Worm (Caenorhabditis elegans): ENCODE results near the gene Y57G11C.46.

The Y57G11C.46 gene

ce11 chrIV:14824878-14825352 lies 8.7 kb upstream of the Y57G11C.46 start, which contains the start of gene sec-61.A (continued):
- TF ChIP-seq mep-1 (tag; optimal IDR thresholded peaks at IDR 0.05), result peak; percentile 77
- TF ChIP-seq ceh-28 (tag; optimal IDR thresholded peaks at IDR 0.05), result no peak
- TF ChIP-seq unc-39 (tag; optimal IDR thresholded peaks at IDR 0.05), result no peak
- TF ChIP-seq tag-97 (GFP tag; IDR thresholded peaks at IDR 0.05), result no peak
- TF ChIP-seq Y5F2A.4 (GFP tag; optimal IDR thresholded peaks at IDR 0.05), result no peak
- no peak for TF ChIP-seq nhr-76 (tag; optimal IDR thresholded peaks at IDR 0.05)
- no peak for TF ChIP-seq php-3 (GFP tag; IDR thresholded peaks at IDR 0.05)
- no peak for TF ChIP-seq nhr-41 (GFP tag; IDR thresholded peaks at IDR 0.05)
- TF ChIP-seq vab-7 (GFP tag; IDR thresholded peaks at IDR 0.05), result no peak
- TF ChIP-seq F10B5.3 (tag; optimal IDR thresholded peaks at IDR 0.05), result no peak
- peak; percentile 87 for TF ChIP-seq T20F7.1 (GFP tag; optimal IDR thresholded peaks at IDR 0.05)
- peak; percentile 75 for TF ChIP-seq hmg-1.1 (GFP tag; IDR thresholded peaks at IDR 0.05)
- TF ChIP-seq zag-1 (tag; optimal IDR thresholded peaks at IDR 0.05), result no peak
- TF ChIP-seq nhr-11 (tag; optimal IDR thresholded peaks at IDR 0.05), result no peak
- no peak for TF ChIP-seq gei-8 (GFP tag; optimal IDR thresholded peaks at IDR 0.05)
- TF ChIP-seq hlh-11 (tag; optimal IDR thresholded peaks at IDR 0.05), result peak; percentile 86
- no peak for TF ChIP-seq ceh-62 (tag; optimal IDR thresholded peaks at IDR 0.05)
- TF ChIP-seq nhr-102 (tag; optimal IDR thresholded peaks at IDR 0.05), result peak; percentile 66
- peak; percentile 26; the same call in 1 of the 2 replicates for TF ChIP-seq ctbp-1 (GFP tag; IDR thresholded peaks at IDR 0.05)
- peak; percentile 79; the same call in 1 of the 2 replicates for TF ChIP-seq zfp-3 (GFP tag; conservative IDR thresholded peaks at IDR 0.05)
- no peak for TF ChIP-seq F44E2.7 (GFP tag; IDR thresholded peaks at IDR 0.05)
- peak; percentile 30 for TF ChIP-seq zfp-2 (tag; optimal IDR thresholded peaks at IDR 0.05)
- TF ChIP-seq ceh-82 (tag; optimal IDR thresholded peaks at IDR 0.05), result no peak
- TF ChIP-seq ztf-7 (tag; optimal IDR thresholded peaks at IDR 0.05), result peak; percentile 26
- no peak for TF ChIP-seq lin-15B (tag; optimal IDR thresholded peaks at IDR 0.05)
- TF ChIP-seq egl-27 (tag; optimal IDR thresholded peaks at IDR 0.05), result no peak
- TF ChIP-seq sdz-12 (GFP tag; optimal IDR thresholded peaks at IDR 0.05), result no peak
- no peak for TF ChIP-seq attf-4 (tag; optimal IDR thresholded peaks at IDR 0.05)
- no peak for TF ChIP-seq T26A8.4 (GFP tag; IDR thresholded peaks at IDR 0.05)
- peak; percentile 54 for TF ChIP-seq pqm-1 (tag; optimal IDR thresholded peaks at IDR 0.05)
- TF ChIP-seq spr-1 (tag; optimal IDR thresholded peaks at IDR 0.05), result peak; percentile 49
- TF ChIP-seq ces-1 (GFP tag; optimal IDR thresholded peaks at IDR 0.05), result no peak
- peak; percentile 54 for TF ChIP-seq jun-1 (tag; optimal IDR thresholded peaks at IDR 0.05)
- TF ChIP-seq Y105C5A.15 (GFP tag; IDR thresholded peaks at IDR 0.05), result no peak
- peak; percentile 36 to 75 for TF ChIP-seq hif-1 (tag; optimal IDR thresholded peaks at IDR 0.05)
- TF ChIP-seq dmd-9 (GFP tag; IDR thresholded peaks at IDR 0.05), result no peak
- TF ChIP-seq nhr-237 (tag; optimal IDR thresholded peaks at IDR 0.05), result no peak
- TF ChIP-seq D1046.2 (GFP tag; IDR thresholded peaks at IDR 0.05), result peak; percentile 99
- TF ChIP-seq dmd-8 (GFP tag; IDR thresholded peaks at IDR 0.05), result no peak
- TF ChIP-seq daf-19 (GFP tag; conservative IDR thresholded peaks at IDR 0.05), result no peak
- TF ChIP-seq ceh-32 (tag; optimal IDR thresholded peaks at IDR 0.05; ENCODE audit: poor library complexity), result no peak
- no peak for TF ChIP-seq fos-1 (tag; optimal IDR thresholded peaks at IDR 0.05)
- TF ChIP-seq rbr-2 (tag; optimal IDR thresholded peaks at IDR 0.05), result peak; percentile 78
- no peak for TF ChIP-seq ceh-20 (GFP tag; IDR thresholded peaks at IDR 0.05)
- TF ChIP-seq arid-1 (GFP tag; conservative IDR thresholded peaks at IDR 0.05), result peak; percentile 48; the same call in 1 of the 2 replicates
- TF ChIP-seq dmd-6 (GFP tag; IDR thresholded peaks at IDR 0.05), result peak; percentile 80
- TF ChIP-seq madf-9 (GFP tag; conservative IDR thresholded peaks at IDR 0.05), result no peak
- no peak for TF ChIP-seq madf-5 (GFP tag; IDR thresholded peaks at IDR 0.05)
- peak; percentile 41 for TF ChIP-seq F37D6.2 (tag; optimal IDR thresholded peaks at IDR 0.05)
- TF ChIP-seq nhr-48 (tag; optimal IDR thresholded peaks at IDR 0.05), result peak; percentile 18
- no peak for TF ChIP-seq zip-2 (tag; optimal IDR thresholded peaks at IDR 0.05)
- TF ChIP-seq lir-3 (tag; optimal IDR thresholded peaks at IDR 0.05), result no peak
- TF ChIP-seq mdl-1 (tag; optimal IDR thresholded peaks at IDR 0.05), result peak; percentile 16 to 82
